Worm (Caenorhabditis elegans) whole organism, late embryonic: Measurements from ENCODE around the gene sqt-3.
A peak's percentile ranks its signal among the peaks of the same experiment; 100 is the strongest.

ENCODE experiments used
- C08G9.2 ChIP-seq: sonication (generic microtip); optimal IDR thresholded peaks from 2 replicates; lab custom pipeline; 2016; ENCODE audit warnings: mild to moderate bottlenecking, missing genetic modification characterization, moderate library complexity, missing compliant biosample characterization
- C38D4.7 ChIP-seq: fragments of 200-800 bp; sonication (Bioruptor generic); optimal IDR thresholded peaks from 2 replicates; lab custom pipeline; 2018; ENCODE audit warnings: mild to moderate bottlenecking, missing genetic modification characterization, moderate library complexity, missing compliant biosample characterization
- F13H6.1 ChIP-seq: sonication (generic microtip); optimal IDR thresholded peaks from 2 replicates; lab custom pipeline; 2016; ENCODE audit warnings: missing genetic modification characterization, missing compliant biosample characterization
- K02D7.2 ChIP-seq: sonication (generic microtip); optimal IDR thresholded peaks from 2 replicates; lab custom pipeline; 2017; ENCODE audit warnings: mild to moderate bottlenecking, missing genetic modification characterization, missing compliant biosample characterization
- K09A11.1 ChIP-seq: sonication (generic microtip); optimal IDR thresholded peaks from 2 replicates; lab custom pipeline; 2017; ENCODE audit warnings: antibody characterized with exemption, mild to moderate bottlenecking, missing genetic modification characterization, missing compliant biosample characterization; ENCODE audit not compliant: insufficient read depth
- T23F11.4 ChIP-seq: fragments of 200-800 bp; sonication (Bioruptor generic); optimal IDR thresholded peaks from 2 replicates; lab custom pipeline; 2018; ENCODE audit warnings: mild to moderate bottlenecking, missing genetic modification characterization, missing compliant biosample characterization
- ama-1 ChIP-seq: fragments of 150-350 bp; optimal IDR thresholded peaks from 2 replicates; lab custom pipeline; 2014
- ceh-14 ChIP-seq: sonication (generic microtip); optimal IDR thresholded peaks from 2 replicates; lab custom pipeline; 2016; ENCODE audit warnings: missing genotype, missing genetic modification characterization, missing compliant biosample characterization
- ceh-18 ChIP-seq: sonication (generic microtip); optimal IDR thresholded peaks from 2 replicates; lab custom pipeline; 2016; ENCODE audit warnings: missing genetic modification characterization, missing compliant biosample characterization
- ceh-2 ChIP-seq: sonication (generic microtip); optimal IDR thresholded peaks from 2 replicates; lab custom pipeline; 2016; ENCODE audit warnings: missing genotype, missing genetic modification characterization, missing compliant biosample characterization
- ceh-22 ChIP-seq: sonication (generic microtip); optimal IDR thresholded peaks from 2 replicates; lab custom pipeline; 2017; ENCODE audit warnings: missing biosample characterization, missing genetic modification characterization
- ceh-24 ChIP-seq: sonication (generic microtip); optimal IDR thresholded peaks from 2 replicates; lab custom pipeline; 2016; ENCODE audit warnings: mild to moderate bottlenecking, missing genetic modification characterization, missing compliant biosample characterization
- ceh-31 ChIP-seq: sonication (generic microtip); optimal IDR thresholded peaks from 2 replicates; lab custom pipeline; 2016; ENCODE audit warnings: missing genetic modification characterization, missing compliant biosample characterization
- ceh-34 ChIP-seq: sonication (generic microtip); optimal IDR thresholded peaks from 2 replicates; lab custom pipeline; 2016; ENCODE audit warnings: mild to moderate bottlenecking, missing genetic modification characterization, missing compliant biosample characterization
- ceh-6 ChIP-seq: fragments of 200-800 bp; sonication (Bioruptor generic); optimal IDR thresholded peaks from 2 replicates; lab custom pipeline; 2018; ENCODE audit warnings: mild to moderate bottlenecking, missing genetic modification characterization, missing compliant biosample characterization
- ceh-9 ChIP-seq: sonication (generic microtip); optimal IDR thresholded peaks from 2 replicates; lab custom pipeline; 2016; ENCODE audit warnings: mild to moderate bottlenecking, missing genetic modification characterization, inconsistent platforms, missing compliant biosample characterization
- che-1 ChIP-seq: sonication (generic microtip); optimal IDR thresholded peaks from 2 replicates; lab custom pipeline; 2016; ENCODE audit warnings: mild to moderate bottlenecking, missing genetic modification characterization, missing compliant biosample characterization
- dmd-4 ChIP-seq: sonication (generic microtip); optimal IDR thresholded peaks from 2 replicates; lab custom pipeline; 2016; ENCODE audit warnings: borderline replicate concordance, missing genetic modification characterization, missing compliant biosample characterization
- dve-1 ChIP-seq: sonication (generic microtip); optimal IDR thresholded peaks from 2 replicates; lab custom pipeline; 2017; ENCODE audit warnings: antibody characterized with exemption, mild to moderate bottlenecking, missing genetic modification characterization, missing compliant biosample characterization
- elt-2 ChIP-seq: sonication (generic microtip); optimal IDR thresholded peaks from 2 replicates; lab custom pipeline; 2016; ENCODE audit warnings: missing genetic modification reagents, missing genetic modification characterization, missing compliant biosample characterization
- ets-4 ChIP-seq: sonication (generic microtip); optimal IDR thresholded peaks from 2 replicates; lab custom pipeline; 2016; ENCODE audit warnings: missing genetic modification characterization, missing compliant biosample characterization
- eyg-1 ChIP-seq: sonication (generic microtip); optimal IDR thresholded peaks from 2 replicates; lab custom pipeline; 2016; ENCODE audit warnings: missing genotype, missing genetic modification characterization, missing compliant biosample characterization
- fkh-10 ChIP-seq: fragments of 150-350 bp; optimal IDR thresholded peaks from 2 replicates; lab custom pipeline; 2014; ENCODE audit warnings: missing biosample characterization, missing genetic modification reagents, missing genetic modification characterization
- fkh-6 ChIP-seq: sonication (generic microtip); optimal IDR thresholded peaks from 2 replicates; lab custom pipeline; 2016; ENCODE audit warnings: missing genetic modification characterization, missing compliant biosample characterization
- gmeb-2 ChIP-seq: sonication (generic microtip); optimal IDR thresholded peaks from 2 replicates; lab custom pipeline; 2016; ENCODE audit warnings: missing genetic modification characterization, inconsistent platforms, missing compliant biosample characterization
- hlh-13 ChIP-seq: fragments of 200-800 bp; sonication (Bioruptor generic); optimal IDR thresholded peaks from 2 replicates; lab custom pipeline; 2018; ENCODE audit warnings: mild to moderate bottlenecking, missing genetic modification characterization, missing compliant biosample characterization
- lin-11 ChIP-seq: fragments of 200-800 bp; sonication (Bioruptor generic); optimal IDR thresholded peaks from 2 replicates; lab custom pipeline; 2018; ENCODE audit warnings: mild to moderate bottlenecking, missing genetic modification characterization, missing compliant biosample characterization
- madf-2 ChIP-seq: sonication (generic microtip); optimal IDR thresholded peaks from 2 replicates; lab custom pipeline; 2017; ENCODE audit warnings: missing genetic modification characterization, missing compliant biosample characterization
- nfya-1 ChIP-seq: sonication (generic microtip); optimal IDR thresholded peaks from 2 replicates; lab custom pipeline; 2017; ENCODE audit warnings: missing genetic modification characterization, mild to moderate bottlenecking, missing compliant biosample characterization, antibody characterized with exemption, moderate library complexity
- nhr-11 ChIP-seq: fragments of 150-350 bp; optimal IDR thresholded peaks from 2 replicates; lab custom pipeline; 2014; ENCODE audit warnings: missing biosample characterization, missing genetic modification characterization
- pag-3 ChIP-seq: sonication (generic microtip); optimal IDR thresholded peaks from 2 replicates; lab custom pipeline; 2016; ENCODE audit warnings: missing compliant biosample characterization, missing genetic modification characterization, borderline replicate concordance
- pax-1 ChIP-seq: fragments of 150-350 bp; optimal IDR thresholded peaks from 2 replicates; lab custom pipeline; 2014; ENCODE audit warnings: missing biosample characterization, missing genetic modification characterization
- pha-2 ChIP-seq: sonication (generic microtip); optimal IDR thresholded peaks from 2 replicates; lab custom pipeline; 2017; ENCODE audit warnings: mild to moderate bottlenecking, missing genetic modification characterization, missing compliant biosample characterization
- pha-4 ChIP-seq: fragments of 150-350 bp; optimal IDR thresholded peaks from 2 replicates; lab custom pipeline; 2018; ENCODE audit warnings: missing biosample characterization, missing genetic modification reagents, missing genetic modification characterization
- ref-2 ChIP-seq: sonication (generic microtip); optimal IDR thresholded peaks from 2 replicates; lab custom pipeline; 2016; ENCODE audit warnings: missing genetic modification characterization, missing compliant biosample characterization
- rnt-1 ChIP-seq: sonication (generic microtip); optimal IDR thresholded peaks from 2 replicates; lab custom pipeline; 2016; ENCODE audit warnings: missing genetic modification characterization, missing compliant biosample characterization
- sdc-2 ChIP-seq: sonication (generic microtip); optimal IDR thresholded peaks from 2 replicates; lab custom pipeline; 2016; ENCODE audit warnings: missing genotype, missing genetic modification characterization, missing compliant biosample characterization
- sox-2 ChIP-seq: fragments of 200-800 bp; sonication (Bioruptor generic); IDR thresholded peaks from 2 replicates; pipeline ENCODE4 v1.3.6; 2022; ENCODE audit warnings: missing genetic modification reagents, missing genetic modification characterization, missing compliant biosample characterization
- tbx-7 ChIP-seq: sonication (generic microtip); optimal IDR thresholded peaks from 2 replicates; lab custom pipeline; 2016; ENCODE audit warnings: missing genotype, missing genetic modification characterization, missing compliant biosample characterization
- unc-42 ChIP-seq: sonication (generic microtip); optimal IDR thresholded peaks from 2 replicates; lab custom pipeline; 2016; ENCODE audit warnings: missing genotype, missing genetic modification characterization, missing compliant biosample characterization
- unc-55 ChIP-seq: sonication (generic microtip); optimal IDR thresholded peaks from 2 replicates; lab custom pipeline; 2017; ENCODE audit warnings: missing biosample characterization, missing genetic modification reagents, missing genetic modification characterization
- unc-86 ChIP-seq: sonication (generic microtip); optimal IDR thresholded peaks from 2 replicates; lab custom pipeline; 2016; ENCODE audit warnings: missing genetic modification characterization, missing compliant biosample characterization

The sqt-3 gene

DNA sequence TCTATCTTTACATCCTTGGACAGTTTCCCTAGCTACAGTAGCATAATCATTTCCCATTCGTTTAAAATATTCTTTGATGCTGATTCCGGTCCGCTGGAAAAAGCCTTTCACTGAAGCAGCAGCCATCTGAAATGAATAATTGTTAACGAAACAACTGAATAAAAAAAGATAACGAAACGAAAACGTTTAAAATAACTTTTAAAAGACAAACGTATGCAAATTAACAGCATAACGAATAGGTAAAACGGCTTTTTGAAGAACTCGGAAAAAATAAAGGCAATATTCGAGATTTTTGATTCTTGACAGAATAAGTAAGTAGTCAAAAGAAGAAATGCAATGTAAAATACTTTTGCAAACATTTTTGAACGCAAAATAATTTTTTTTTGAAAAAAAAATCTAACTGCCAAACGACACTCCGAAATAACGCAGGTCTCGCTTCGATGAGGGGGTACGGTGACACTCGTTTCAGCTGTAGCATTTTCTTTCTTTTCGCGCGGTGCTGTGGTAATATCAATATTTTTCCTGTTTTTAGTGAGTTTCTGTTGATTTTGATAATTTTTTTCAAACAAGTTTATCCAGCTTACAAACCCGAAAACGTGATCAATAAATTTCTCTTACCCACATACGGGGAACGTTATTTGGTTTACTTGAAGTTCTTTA lies 34.5 kb upstream of the sqt-3 start, which contains the start of the genes R04F11.5 and R04F11.2:
R04F11.5 (minus strand) TSS at position 126 of the 660 bp plus-strand sequence.
R04F11.2 (plus strand) TSS at position 488 of the 660 bp plus-strand sequence.
- TF ChIP-seq ets-4 (tag; lab: Kevin White, UChicago) (no peak), C38D4.7 (GFP tag; lab: Kevin White, UChicago) (no peak), fkh-10 (peak; percentile 6), ceh-24 (no peak), T23F11.4 (GFP tag; lab: Kevin White, UChicago) (no peak), K09A11.1 (tag; lab: Kevin White, UChicago) (no peak), pax-1 (no peak), fkh-6 (tag; lab: Kevin White, UChicago) (no peak), dmd-4 (tag; lab: Kevin White, UChicago) (no peak), che-1 (tag; lab: Kevin White, UChicago) (no peak), nhr-11 (tag; lab: Kevin White, UChicago) (no peak), rnt-1 (no peak), sox-2 (no peak), pha-4 (tag; lab: Kevin White, UChicago) (no peak), eyg-1 (tag; lab: Kevin White, UChicago) (no peak), tbx-7 (no peak), ceh-14 (no peak), pag-3 (tag; lab: Kevin White, UChicago) (no peak), elt-2 (no peak), ceh-22 (tag; lab: Kevin White, UChicago) (no peak), pha-2 (no peak), dve-1 (tag; lab: Kevin White, UChicago) (no peak), ama-1 (lab: Kevin White, UChicago) (no peak), lin-11 (tag; lab: Kevin White, UChicago) (no peak), unc-55 (GFP tag; lab: Kevin White, UChicago) (no peak), ceh-6 (no peak), sdc-2 (no peak), ceh-18 (tag; lab: Kevin White, UChicago) (peak; percentile 8), madf-2 (no peak), nfya-1 (peak; percentile 84), ceh-2 (tag; lab: Kevin White, UChicago) (no peak), C08G9.2 (tag; lab: Kevin White, UChicago) (no peak), unc-42 (peak; percentile 15), ceh-9 (tag; lab: Kevin White, UChicago) (no peak), ceh-34 (no peak), K02D7.2 (tag; lab: Kevin White, UChicago) (no peak), hlh-13 (GFP tag; lab: Kevin White, UChicago) (no peak), unc-86 (tag; lab: Kevin White, UChicago) (no peak), ref-2 (tag; lab: Kevin White, UChicago) (peak; percentile 12), ceh-31 (peak; percentile 53), F13H6.1 (no peak)
- TF ChIP-seq, all 69 proteins: peak for 6

DNA sequence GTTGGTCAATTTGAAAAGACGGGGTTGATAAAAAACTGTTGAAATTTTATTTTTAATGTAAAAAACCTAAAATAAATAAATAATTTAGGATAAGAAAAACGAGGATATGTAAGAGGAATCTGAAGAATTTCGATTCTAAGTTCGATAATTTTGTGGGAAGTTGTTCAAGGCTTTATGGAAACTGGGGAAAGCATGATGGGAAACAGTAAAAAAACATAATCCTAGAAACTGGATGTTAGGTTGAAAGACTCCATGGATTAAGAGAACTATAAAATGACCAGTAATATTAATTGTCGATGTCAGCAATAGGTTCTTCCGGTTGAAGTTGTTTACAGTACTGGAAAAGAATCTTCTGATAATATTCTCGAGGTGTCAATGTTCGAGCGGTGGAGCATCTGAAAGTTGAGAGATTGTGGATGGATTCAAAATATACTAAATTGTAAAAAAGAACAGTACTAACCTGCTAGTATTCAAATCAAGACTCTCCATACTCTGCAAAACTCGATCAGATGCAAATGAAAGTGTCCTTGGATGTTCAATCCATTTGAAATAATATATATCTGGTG lies 32.2 kb upstream of the sqt-3 start:
- no peak for TF ChIP-seq pax-1
- no peak for TF ChIP-seq elt-2
- no peak for TF ChIP-seq gmeb-2 (tag; lab: Kevin White, UChicago)
